Worm (Caenorhabditis elegans) whole organism, young adult: Measurements from ENCODE around the gene Y69A2AR.32.
A peak's percentile ranks its signal among the peaks of the same experiment; 100 is the strongest.

Experiments used
- B0035.1 ChIP-seq: sonication (generic microtip); optimal IDR thresholded peaks from 2 replicates; lab custom pipeline; 2016; ENCODE audit warnings: missing genetic modification characterization, mild to moderate bottlenecking, missing compliant biosample characterization, missing genotype, missing genetic modification reagents
- B0261.1 ChIP-seq: sonication (generic microtip); optimal IDR thresholded peaks from 2 replicates; lab custom pipeline; 2016; ENCODE audit warnings: mild to moderate bottlenecking, missing genetic modification characterization, moderate library complexity, missing compliant biosample characterization
- B0336.3 ChIP-seq: fragments of 200-800 bp; sonication (Bioruptor generic); IDR thresholded peaks from 2 replicates; pipeline ENCODE4 v1.3.6; 2022; ENCODE audit warnings: missing genetic modification characterization, missing compliant biosample characterization
- F23B12.7 ChIP-seq: sonication (generic microtip); optimal IDR thresholded peaks from 2 replicates; lab custom pipeline; 2017; ENCODE audit warnings: missing genetic modification characterization, mild to moderate bottlenecking, missing compliant biosample characterization, antibody characterized with exemption, moderate library complexity; ENCODE audit not compliant: insufficient read depth
- F37B4.10 ChIP-seq: fragments of 200-800 bp; sonication (Bioruptor generic); IDR thresholded peaks from 2 replicates; pipeline ENCODE4 v1.3.6; 2022; ENCODE audit warnings: missing genetic modification characterization, missing compliant biosample characterization
- F39B2.1 ChIP-seq: fragments of 200-800 bp; sonication (Bioruptor generic); IDR thresholded peaks from 2 replicates; pipeline ENCODE4 v1.3.6; 2022; ENCODE audit warnings: missing genetic modification reagents, missing genetic modification characterization, missing compliant biosample characterization
- F55B11.4 ChIP-seq: sonication (generic microtip); optimal IDR thresholded peaks from 2 replicates; lab custom pipeline; 2016; ENCODE audit warnings: missing compliant biosample characterization, missing genetic modification characterization, borderline replicate concordance; ENCODE audit not compliant: insufficient read depth
- K11D2.4 ChIP-seq: fragments of 200-800 bp; sonication (Bioruptor generic); IDR thresholded peaks from 2 replicates; pipeline ENCODE4 v1.3.6; 2022; ENCODE audit warnings: missing genetic modification reagents, missing genetic modification characterization, missing compliant biosample characterization
- K12H6.12 ChIP-seq: fragments of 200-800 bp; sonication (Bioruptor generic); optimal IDR thresholded peaks from 2 replicates; lab custom pipeline; 2018; ENCODE audit warnings: mild to moderate bottlenecking, missing genetic modification characterization, missing compliant biosample characterization
- ZK185.1 ChIP-seq: sonication (generic microtip); optimal IDR thresholded peaks from 2 replicates; lab custom pipeline; 2016; ENCODE audit warnings: mild to moderate bottlenecking, missing genetic modification characterization, missing compliant biosample characterization; ENCODE audit not compliant: poor library complexity, severe bottlenecking
- ama-1 ChIP-seq, 3 experiments: fragments of 150-350 bp in 1 of 3; sonication (generic microtip) in 2 of 3; optimal IDR thresholded peaks; 2 replicates each; lab custom pipeline; 2014 to 2018; ENCODE audit warnings: missing biosample characterization in 2 of 3, missing genetic modification characterization in 2 of 3, missing genetic modification reagents in 2 of 3
- athp-1 ChIP-seq: sonication (generic microtip); optimal IDR thresholded peaks from 2 replicates; lab custom pipeline; 2017; ENCODE audit warnings: mild to moderate bottlenecking, missing genetic modification characterization, missing compliant biosample characterization
- bed-2 ChIP-seq: fragments of 200-800 bp; sonication (Bioruptor generic); IDR thresholded peaks from 2 replicates; pipeline ENCODE4 v1.3.6; 2022; ENCODE audit warnings: missing genetic modification reagents, missing genetic modification characterization, missing compliant biosample characterization
- cebp-1 ChIP-seq, 2 experiments: fragments of 200-800 bp in 1 of 2; sonication (Bioruptor generic) in 1 of 2; sonication (generic microtip) in 1 of 2; IDR thresholded peaks in 1 of 2; optimal IDR thresholded peaks in 1 of 2; 2 replicates each; pipeline versions ENCODE4 v1.3.6 to Lab custom; 2017 to 2022; ENCODE audit warnings: missing compliant biosample characterization in 2 of 2, missing genetic modification characterization in 2 of 2, mild to moderate bottlenecking in 1 of 2, missing genetic modification reagents in 1 of 2, moderate library complexity in 1 of 2
- dpl-1 ChIP-seq: fragments of 150-350 bp; optimal IDR thresholded peaks from 2 replicates; lab custom pipeline; 2014; ENCODE audit warnings: missing biosample characterization, missing genetic modification reagents, missing genetic modification characterization
- efl-1 ChIP-seq: fragments of 150-350 bp; optimal IDR thresholded peaks from 2 replicates; lab custom pipeline; 2014; ENCODE audit warnings: missing biosample characterization, missing genetic modification reagents, missing genetic modification characterization
- hmg-1.2 ChIP-seq: fragments of 200-800 bp; sonication (Bioruptor generic); IDR thresholded peaks from 2 replicates; pipeline ENCODE4 v1.3.6; 2022; ENCODE audit warnings: missing genetic modification reagents, missing genetic modification characterization, missing compliant biosample characterization
- lag-1 ChIP-seq: fragments of 200-800 bp; sonication (Bioruptor generic); IDR thresholded peaks from 2 replicates; pipeline ENCODE4 v1.3.6; 2022; ENCODE audit warnings: missing genetic modification reagents, missing genetic modification characterization, missing compliant biosample characterization
- lsl-1 ChIP-seq: fragments of 200-800 bp; sonication (Bioruptor generic); optimal IDR thresholded peaks from 2 replicates; lab custom pipeline; 2018; ENCODE audit warnings: mild to moderate bottlenecking, missing genetic modification characterization, moderate library complexity, missing compliant biosample characterization
- madf-3 ChIP-seq: fragments of 200-800 bp; sonication (Bioruptor generic); IDR thresholded peaks from 2 replicates; pipeline ENCODE4 v1.3.6; 2022; ENCODE audit warnings: missing genetic modification reagents, missing genetic modification characterization, missing compliant biosample characterization
- madf-6 ChIP-seq: fragments of 200-800 bp; sonication (Bioruptor generic); IDR thresholded peaks from 2 replicates; pipeline ENCODE4 v1.3.6; 2022; ENCODE audit warnings: missing genetic modification reagents, missing genetic modification characterization, missing compliant biosample characterization
- madf-8 ChIP-seq: fragments of 200-800 bp; sonication (Bioruptor generic); conservative IDR thresholded peaks from 2 replicates; pipeline ENCODE4 v1.3.6; 2022; ENCODE audit warnings: missing genetic modification reagents, missing genetic modification characterization, missing compliant biosample characterization
- mcd-1 ChIP-seq: fragments of 200-800 bp; sonication (Bioruptor generic); IDR thresholded peaks from 2 replicates; pipeline ENCODE4 v1.3.6; 2022; ENCODE audit warnings: missing genetic modification reagents, missing genetic modification characterization, missing compliant biosample characterization
- mel-28 ChIP-seq: sonication (generic microtip); optimal IDR thresholded peaks from 2 replicates; lab custom pipeline; 2016; ENCODE audit warnings: borderline replicate concordance, mild to moderate bottlenecking, missing genetic modification characterization, missing compliant biosample characterization
- mes-4 ChIP-seq: sonication (generic microtip); optimal IDR thresholded peaks from 2 replicates; lab custom pipeline; 2016; ENCODE audit warnings: missing genotype, missing genetic modification characterization, missing compliant biosample characterization
- nhr-27 ChIP-seq: fragments of 200-800 bp; sonication (Bioruptor generic); optimal IDR thresholded peaks from 2 replicates; lab custom pipeline; 2018; ENCODE audit warnings: mild to moderate bottlenecking, missing genetic modification characterization, moderate library complexity, missing compliant biosample characterization
- nhr-90 ChIP-seq: sonication (generic microtip); optimal IDR thresholded peaks from 2 replicates; lab custom pipeline; 2016; ENCODE audit warnings: missing genotype, mild to moderate bottlenecking, missing genetic modification characterization, missing compliant biosample characterization
- pbrm-1 ChIP-seq: fragments of 200-800 bp; sonication (Bioruptor generic); IDR thresholded peaks from 2 replicates; pipeline ENCODE4 v1.3.6; 2022; ENCODE audit warnings: missing genetic modification reagents, missing genetic modification characterization, missing compliant biosample characterization
- rcor-1 ChIP-seq: fragments of 200-800 bp; sonication (Bioruptor generic); IDR thresholded peaks from 2 replicates; pipeline ENCODE4 v1.3.6; 2022; ENCODE audit warnings: missing genetic modification reagents, missing genetic modification characterization, missing compliant biosample characterization
- repo-1 ChIP-seq: sonication (generic microtip); optimal IDR thresholded peaks from 2 replicates; lab custom pipeline; 2017; ENCODE audit warnings: mild to moderate bottlenecking, missing genetic modification characterization, missing compliant biosample characterization
- rpc-1 ChIP-seq, 2 experiments: fragments of 150-350 bp in 1 of 2; sonication (generic microtip) in 1 of 2; optimal IDR thresholded peaks; 2 replicates each; lab custom pipeline; 2014 to 2018; ENCODE audit warnings: missing biosample characterization in 1 of 2, missing genetic modification characterization in 1 of 2, missing genetic modification reagents in 1 of 2, missing genotype in 1 of 2
- sdz-38 ChIP-seq: sonication (generic microtip); optimal IDR thresholded peaks from 2 replicates; lab custom pipeline; 2016; ENCODE audit warnings: missing genotype, missing genetic modification characterization, missing compliant biosample characterization
- sea-2 ChIP-seq: fragments of 200-800 bp; sonication (Bioruptor generic); IDR thresholded peaks from 2 replicates; pipeline ENCODE4 v1.3.6; 2022; ENCODE audit warnings: missing genetic modification characterization, missing compliant biosample characterization
- snpc-1.3 ChIP-seq: sonication (generic microtip); optimal IDR thresholded peaks from 2 replicates; lab custom pipeline; 2017; ENCODE audit warnings: missing genetic modification characterization, mild to moderate bottlenecking, missing compliant biosample characterization, antibody characterized with exemption, moderate library complexity, missing genotype, missing genetic modification reagents; ENCODE audit not compliant: insufficient read depth
- snpc-4 ChIP-seq, 5 experiments: fragments of 150-350 bp in 1 of 5; sonication (generic microtip) in 4 of 5; optimal IDR thresholded peaks; 2 replicates each; lab custom pipeline; 2014 to 2018; ENCODE audit warnings: missing genetic modification characterization in 5 of 5, missing biosample characterization in 3 of 5, antibody characterized with exemption in 2 of 5, mild to moderate bottlenecking in 2 of 5, missing compliant biosample characterization in 2 of 5, missing genotype in 2 of 5, moderate library complexity in 2 of 5, missing genetic modification reagents in 1 of 5
- sptf-2 ChIP-seq: fragments of 200-800 bp; sonication (Bioruptor generic); optimal IDR thresholded peaks from 2 replicates; lab custom pipeline; 2018; ENCODE audit warnings: mild to moderate bottlenecking, missing genetic modification characterization, missing compliant biosample characterization
- tbp1 ChIP-seq: fragments of 200-800 bp; sonication (Bioruptor generic); optimal IDR thresholded peaks from 2 replicates; lab custom pipeline; 2018; ENCODE audit warnings: mild to moderate bottlenecking, missing genetic modification characterization, missing compliant biosample characterization
- tlf-1 ChIP-seq: fragments of 200-800 bp; sonication (Bioruptor generic); optimal IDR thresholded peaks from 2 replicates; lab custom pipeline; 2018; ENCODE audit warnings: mild to moderate bottlenecking, missing genetic modification characterization, missing compliant biosample characterization
- ztf-25 ChIP-seq: fragments of 200-800 bp; sonication (Bioruptor generic); IDR thresholded peaks from 2 replicates; pipeline ENCODE4 v1.3.6; 2022; ENCODE audit warnings: missing genetic modification reagents, missing genetic modification characterization, missing compliant biosample characterization
- ztf-26 ChIP-seq: sonication (generic microtip); optimal IDR thresholded peaks from 2 replicates; lab custom pipeline; 2017; ENCODE audit warnings: missing genetic modification characterization, missing compliant biosample characterization

Gene Y69A2AR.32

DNA sequence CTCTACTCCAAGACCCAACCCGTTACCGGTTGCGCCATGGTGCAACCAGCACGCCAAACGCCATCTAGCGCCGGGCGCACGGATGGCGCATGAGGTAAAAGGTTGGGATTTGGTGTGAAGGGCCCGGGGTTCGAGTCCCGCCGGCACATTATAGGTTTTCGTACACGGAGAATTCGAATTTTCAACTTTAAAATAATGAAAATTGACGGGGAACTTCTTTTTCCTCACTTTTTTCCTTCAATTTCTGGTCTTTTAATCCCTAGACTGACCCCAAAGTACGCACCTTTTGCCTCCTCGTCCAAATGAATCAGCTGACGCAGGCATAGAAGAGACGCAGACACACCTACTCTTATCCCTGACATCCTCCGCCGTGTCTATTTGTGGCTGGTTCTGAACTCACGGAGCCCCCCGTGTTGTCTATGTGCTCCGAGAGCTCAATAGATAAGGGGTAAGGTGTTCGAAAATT lies 6.6 kb upstream of the Y69A2AR.32 start (continued):
- TF ChIP-seq cebp-1 (GFP tag; IDR thresholded peaks at IDR 0.05; lab: Robert Waterston, UW) (no peak; the same call in 1 of the 2 replicates), cebp-1 (tag; optimal IDR thresholded peaks at IDR 0.05; lab: Kevin White, UChicago) (peak; percentile 21), B0261.1 (tag; lab: Kevin White, UChicago) (no peak), F37B4.10 (GFP tag; lab: Robert Waterston, UW) (0 out of 2 replicates have a peak, but pooled peaks have one; percentile 52), mes-4 (no peak), ama-1 (optimal IDR thresholded peaks at IDR 0.05; lab: Kevin White, UChicago) (peak; percentile 26), ama-1 (GFP tag; optimal IDR thresholded peaks at IDR 0.05; lab: Kevin White, UChicago) (peak in 1 of 2 experiments; percentile 42), mcd-1 (GFP tag; lab: Robert Waterston, UW) (0 out of 2 replicates have a peak, but pooled peaks have one; percentile 31), tbp1 (GFP tag; lab: Kevin White, UChicago) (peak; percentile 50), ztf-25 (GFP tag; lab: Robert Waterston, UW) (no peak), sptf-2 (GFP tag; lab: Kevin White, UChicago) (no peak), hmg-1.2 (GFP tag; lab: Robert Waterston, UW) (peak; percentile 41; the same call in 1 of the 2 replicates), nhr-90 (tag; lab: Kevin White, UChicago) (no peak), K12H6.12 (tag; lab: Kevin White, UChicago) (peak; percentile 41), sea-2 (GFP tag; lab: Robert Waterston, UW) (no peak), ZK185.1 (tag; lab: Kevin White, UChicago) (no peak), ztf-26 (peak; percentile 28), sdz-38 (tag; lab: Kevin White, UChicago) (no peak), bed-2 (GFP tag; lab: Robert Waterston, UW) (0 out of 2 replicates have a peak, but pooled peaks have one; percentile 49), K11D2.4 (GFP tag; lab: Robert Waterston, UW) (0 out of 2 replicates have a peak, but pooled peaks have one; percentile 23), F55B11.4 (tag; lab: Kevin White, UChicago) (no peak)

DNA sequence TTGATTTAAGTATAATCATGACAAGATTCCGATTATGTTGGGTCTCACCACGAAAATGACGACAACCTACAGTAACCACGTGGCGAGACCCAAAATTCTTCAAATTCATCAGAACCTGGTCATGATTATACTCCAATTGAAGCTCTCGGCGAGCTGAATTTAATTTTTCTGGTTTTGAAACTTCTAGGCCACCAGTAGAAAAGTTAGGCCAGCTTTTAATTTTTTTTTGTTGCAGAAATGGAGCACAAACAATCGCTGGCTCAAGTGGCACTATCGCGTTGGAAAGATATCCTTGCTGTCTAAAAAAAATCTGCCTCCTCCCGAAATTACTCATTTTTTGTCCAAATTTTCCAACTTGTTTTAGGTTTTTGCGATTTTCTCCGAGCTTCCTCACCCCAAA lies 3.7 kb upstream of the Y69A2AR.32 start:
- TF ChIP-seq cebp-1 (GFP tag; IDR thresholded peaks at IDR 0.05; lab: Robert Waterston, UW): no peak
- TF ChIP-seq cebp-1 (tag; optimal IDR thresholded peaks at IDR 0.05; lab: Kevin White, UChicago): no peak
- no peak for TF ChIP-seq F55B11.4 (tag; lab: Kevin White, UChicago)
- TF ChIP-seq sea-2 (GFP tag; lab: Robert Waterston, UW): no peak
- no peak for TF ChIP-seq F39B2.1 (GFP tag; lab: Robert Waterston, UW)
- TF ChIP-seq madf-3 (GFP tag; lab: Robert Waterston, UW): no peak
- TF ChIP-seq F23B12.7 (tag; lab: Kevin White, UChicago): no peak
- no peak for TF ChIP-seq snpc-1.3 (tag; lab: Kevin White, UChicago)
- no peak for TF ChIP-seq lag-1 (GFP tag; lab: Robert Waterston, UW)

DNA sequence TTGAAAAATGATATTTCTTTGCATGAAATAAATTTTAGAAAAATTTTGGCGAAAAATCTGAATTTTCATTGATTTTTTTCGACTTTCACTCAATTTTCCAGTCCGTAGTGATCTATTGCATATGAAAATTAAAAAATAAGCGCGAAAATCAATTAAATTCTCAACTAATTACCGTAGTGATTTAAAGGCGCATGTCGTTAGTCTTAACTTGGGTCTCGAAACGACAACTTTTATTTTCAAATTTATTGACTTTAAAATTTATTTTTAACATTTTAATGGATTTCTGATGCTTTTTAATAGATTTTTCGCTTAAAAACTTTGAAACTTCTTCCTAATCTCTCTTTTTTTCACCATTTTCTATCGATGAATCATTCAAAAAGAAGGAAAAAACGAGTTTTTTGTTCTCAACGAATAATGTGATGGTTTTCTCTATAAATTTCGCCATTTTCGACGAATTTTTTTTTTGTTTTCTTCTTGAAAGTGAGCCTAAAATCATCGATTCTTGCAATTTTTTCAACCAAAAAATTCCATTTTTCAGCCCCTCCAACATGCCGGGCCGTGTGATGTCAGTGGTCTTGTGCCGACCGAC lies 2.6 kb upstream of the Y69A2AR.32 start, which contains the start of gene vamp-7:
Gene vamp-7, plus strand, starts transcription at position 539 of the 589 bp plus-strand sequence.
- TF ChIP-seq snpc-4 (GFP tag; optimal IDR thresholded peaks at IDR 0.05; lab: Kevin White, UChicago): no peak
- TF ChIP-seq snpc-4 (tag; optimal IDR thresholded peaks at IDR 0.05; lab: Kevin White, UChicago): no peak
- peak; percentile 44; the same call in 1 of the 2 replicates for TF ChIP-seq pbrm-1 (GFP tag; lab: Robert Waterston, UW)
- TF ChIP-seq nhr-27 (tag; lab: Kevin White, UChicago): no peak
- TF ChIP-seq repo-1 (tag; lab: Kevin White, UChicago): peak; percentile 45
- peak; percentile 55 for TF ChIP-seq tlf-1
- TF ChIP-seq K11D2.4 (GFP tag; lab: Robert Waterston, UW): no peak
- 0 out of 2 replicates have a peak, but pooled peaks have one; percentile 18 for TF ChIP-seq rcor-1 (GFP tag; lab: Robert Waterston, UW)
- TF ChIP-seq athp-1 (tag; lab: Kevin White, UChicago): peak; percentile 49
- no peak for TF ChIP-seq rpc-1 (optimal IDR thresholded peaks at IDR 0.05; lab: Kevin White, UChicago)
- no peak for TF ChIP-seq rpc-1 (tag; optimal IDR thresholded peaks at IDR 0.05; lab: Kevin White, UChicago)
- TF ChIP-seq madf-8 (GFP tag; lab: Robert Waterston, UW): peak; percentile 77
- no peak for TF ChIP-seq B0035.1 (tag; lab: Kevin White, UChicago)
- peak; percentile 94 for TF ChIP-seq madf-6 (GFP tag; lab: Robert Waterston, UW)
- TF ChIP-seq lsl-1: peak; percentile 89
- peak; percentile 24; the same call in 1 of the 2 replicates for TF ChIP-seq hmg-1.2 (GFP tag; lab: Robert Waterston, UW)
- TF ChIP-seq mel-28: peak; percentile 37
- TF ChIP-seq B0336.3 (GFP tag; lab: Robert Waterston, UW): 0 out of 2 replicates have a peak, but pooled peaks have one; percentile 15
- TF ChIP-seq efl-1 (GFP tag; lab: Kevin White, UChicago): peak; percentile 78
- TF ChIP-seq dpl-1 (GFP tag; lab: Kevin White, UChicago): peak; percentile 55
